Fruit fly (Drosophila melanogaster) whole organism: Measurements from ENCODE around the gene CG10587.

ENCODE experiments used
- CG8478 ChIP-seq: fragments of >200 bp; optimal IDR thresholded peaks from 2 replicates; lab custom pipeline; 2018; ENCODE audit warnings: inconsistent platforms
- Dll ChIP-seq: fragments of >200 bp; optimal IDR thresholded peaks from 2 replicates; lab custom pipeline; 2017
- psq ChIP-seq: fragments of >200 bp; optimal IDR thresholded peaks from 2 replicates; lab custom pipeline; 2017
- usp ChIP-seq: fragments of >200 bp; optimal IDR thresholded peaks from 2 replicates; lab custom pipeline; 2017; ENCODE audit warnings: missing biosample characterization, missing genetic modification characterization, mixed read lengths

dm6 chr3L:20983309-20983708 is 21.0 kb upstream of the CG10587 start:
- no peak for TF ChIP-seq psq (lab: Kevin White, UChicago)
- no peak for TF ChIP-seq usp
- TF ChIP-seq Dll (lab: Kevin White, UChicago) = no peak
- TF ChIP-seq CG8478 = no peak
